Fruit fly (Drosophila melanogaster) whole organism, embryonic: ENCODE measurements around the gene JMJD5.
A peak's percentile ranks its signal among the peaks of the same experiment; 100 is the strongest.

Experiments used
- BtbVII ChIP-seq: fragments of 200-800 bp; sonication (Bioruptor generic); optimal IDR thresholded peaks from 3 replicates; lab custom pipeline; 2017; ENCODE audit warnings: missing biosample characterization, mild to moderate bottlenecking, missing genetic modification characterization
- CG10431 ChIP-seq: fragments of 200-800 bp; sonication (Bioruptor generic); optimal IDR thresholded peaks from 3 replicates; lab custom pipeline; 2018; ENCODE audit warnings: missing biosample characterization, mild to moderate bottlenecking, missing genetic modification characterization
- CG11247 ChIP-seq: fragments of 200-800 bp; sonication (Bioruptor generic); IDR thresholded peaks from 2 replicates; pipeline ENCODE4 v1.3.6; 2022; ENCODE audit warnings: missing biosample characterization, missing genetic modification characterization
- CG12104 ChIP-seq: fragments of 200-800 bp; sonication (Bioruptor generic); optimal IDR thresholded peaks from 3 replicates; lab custom pipeline; 2016; ENCODE audit warnings: missing biosample characterization, missing genetic modification characterization
- CG12769 ChIP-seq: fragments of 200-800 bp; sonication (Bioruptor generic); optimal IDR thresholded peaks from 2 replicates; lab custom pipeline; 2019; ENCODE audit warnings: missing biosample characterization, mild to moderate bottlenecking, missing genetic modification characterization, moderate library complexity
- CG13296 ChIP-seq: fragments of 200-800 bp; sonication (Bioruptor generic); optimal IDR thresholded peaks from 3 replicates; lab custom pipeline; 2018; ENCODE audit warnings: missing biosample characterization, mild to moderate bottlenecking, missing genetic modification characterization
- CG18262 ChIP-seq: fragments of 200-800 bp; optimal IDR thresholded peaks from 3 replicates; lab custom pipeline; 2019; ENCODE audit warnings: missing biosample characterization, mild to moderate bottlenecking, missing genetic modification characterization, moderate library complexity
- CG30431 ChIP-seq: fragments of 200-800 bp; sonication (Bioruptor generic); optimal IDR thresholded peaks from 2 replicates; lab custom pipeline; 2017; ENCODE audit warnings: missing biosample characterization, missing genetic modification characterization
- CG34376 ChIP-seq: fragments of 200-800 bp; sonication (Bioruptor generic); optimal IDR thresholded peaks from 2 replicates; lab custom pipeline; 2018; ENCODE audit warnings: missing biosample characterization, mild to moderate bottlenecking, missing genetic modification characterization
- CG3838 ChIP-seq: fragments of 200-800 bp; sonication (Bioruptor generic); optimal IDR thresholded peaks from 3 replicates; lab custom pipeline; 2016; ENCODE audit warnings: missing biosample characterization, missing genetic modification characterization
- CG6254 ChIP-seq: fragments of 200-800 bp; sonication (Bioruptor generic); optimal IDR thresholded peaks from 3 replicates; lab custom pipeline; 2017; ENCODE audit warnings: mild to moderate bottlenecking, missing biosample characterization, missing genetic modification reagents, missing genetic modification characterization
- CG6791 ChIP-seq: fragments of 200-800 bp; sonication (Bioruptor generic); IDR thresholded peaks from 3 replicates; pipeline ENCODE4 v1.3.6; 2022; ENCODE audit warnings: missing biosample characterization, missing genetic modification characterization; ENCODE audit not compliant: partially characterized antibody
- CG7786 ChIP-seq: fragments of 200-800 bp; sonication (Bioruptor generic); optimal IDR thresholded peaks from 2 replicates; lab custom pipeline; 2016; ENCODE audit warnings: missing biosample characterization, missing genetic modification characterization
- CG7987 ChIP-seq: fragments of 200-800 bp; sonication (Bioruptor generic); optimal IDR thresholded peaks from 2 replicates; lab custom pipeline; 2018; ENCODE audit warnings: missing biosample characterization, mild to moderate bottlenecking, missing genetic modification characterization, moderate library complexity
- CG8765 ChIP-seq: fragments of 200-800 bp; sonication (Bioruptor generic); IDR thresholded peaks from 2 replicates; pipeline ENCODE4 v1.3.6; 2022; ENCODE audit warnings: missing biosample characterization, missing genetic modification characterization
- Dad ChIP-seq: fragments of 200-800 bp; sonication (Bioruptor generic); optimal IDR thresholded peaks from 3 replicates; lab custom pipeline; 2016; ENCODE audit warnings: missing biosample characterization, missing genetic modification characterization
- Dfd ChIP-seq, 2 experiments: fragments of >200 bp; optimal IDR thresholded peaks; 2 replicates each; lab custom pipeline; 2017; ENCODE audit warnings: missing biosample characterization in 2 of 2, missing genetic modification characterization in 2 of 2
- Dip3 ChIP-seq: fragments of 200-800 bp; sonication (Bioruptor generic); optimal IDR thresholded peaks from 3 replicates; lab custom pipeline; 2016; ENCODE audit warnings: missing biosample characterization, missing genetic modification characterization
- Eip74EF ChIP-seq, 2 experiments: fragments of 200-800 bp in 1 of 2; fragments of >200 bp in 1 of 2; sonication (Bioruptor generic) in 1 of 2; optimal IDR thresholded peaks; 2 replicates each; lab custom pipeline; 2017 to 2019; ENCODE audit warnings: missing biosample characterization in 2 of 2, missing genetic modification characterization in 2 of 2, mild to moderate bottlenecking in 1 of 2, moderate library complexity in 1 of 2
- Ets65A ChIP-seq: fragments of 200-800 bp; sonication (Bioruptor generic); peaks from one replicate; lab custom pipeline; 2016; ENCODE audit warnings: missing biosample characterization, missing genetic modification characterization
- H2.0 ChIP-seq: fragments of 200-800 bp; sonication (Bioruptor generic); IDR thresholded peaks from 2 replicates; pipeline ENCODE4 v1.3.6; 2022; ENCODE audit warnings: missing biosample characterization, missing genetic modification characterization
- HLHmδ ChIP-seq: fragments of 200-800 bp; sonication (Bioruptor generic); optimal IDR thresholded peaks from 2 replicates; lab custom pipeline; 2018; ENCODE audit warnings: missing biosample characterization, mild to moderate bottlenecking, missing genetic modification characterization, moderate library complexity
- Trl ChIP-seq, 3 experiments: fragments of >200 bp in 2 of 3; fragments of 200-800 bp in 1 of 3; sonication (Bioruptor generic) in 1 of 3; optimal IDR thresholded peaks; 2 replicates in 1 of 3; 3 replicates in 2 of 3; lab custom pipeline; 2016 to 2017; ENCODE audit warnings: missing biosample characterization in 1 of 3, missing genetic modification characterization in 1 of 3
- Xrp1 ChIP-seq: fragments of 200-800 bp; sonication (Bioruptor generic); IDR thresholded peaks from 2 replicates; pipeline ENCODE4 v1.3.6; 2022; ENCODE audit warnings: missing biosample characterization, missing genetic modification characterization
- aop ChIP-seq: fragments of 200-800 bp; sonication (Bioruptor generic); IDR thresholded peaks from 2 replicates; pipeline ENCODE4 v1.3.6; 2022; ENCODE audit warnings: missing biosample characterization, missing genetic modification characterization
- br ChIP-seq: fragments of >200 bp; optimal IDR thresholded peaks from 2 replicates; lab custom pipeline; 2017
- bsh ChIP-seq, 2 experiments: fragments of 200-800 bp; sonication (Bioruptor generic); optimal IDR thresholded peaks; 2 replicates each; lab custom pipeline; 2017 to 2018; ENCODE audit warnings: mild to moderate bottlenecking in 2 of 2, missing biosample characterization in 2 of 2, missing genetic modification characterization in 2 of 2, moderate library complexity in 1 of 2
- ewg ChIP-seq: fragments of 200-800 bp; sonication (Bioruptor generic); optimal IDR thresholded peaks from 3 replicates; lab custom pipeline; 2017; ENCODE audit warnings: mild to moderate bottlenecking, missing biosample characterization, missing genetic modification reagents, missing genetic modification characterization
- exex ChIP-seq: fragments of 200-800 bp; sonication (Bioruptor generic); optimal IDR thresholded peaks from 4 replicates; lab custom pipeline; 2018; ENCODE audit warnings: missing biosample characterization, mild to moderate bottlenecking, missing genetic modification characterization, moderate library complexity
- ftz-f1 ChIP-seq: fragments of 200-800 bp; sonication (Bioruptor generic); optimal IDR thresholded peaks from 2 replicates; lab custom pipeline; 2016; ENCODE audit warnings: missing biosample characterization, missing genetic modification characterization
- grau ChIP-seq: fragments of 200-800 bp; optimal IDR thresholded peaks from 3 replicates; lab custom pipeline; 2019; ENCODE audit warnings: missing biosample characterization, mild to moderate bottlenecking, missing genetic modification characterization, moderate library complexity
- gsb ChIP-seq: fragments of 200-800 bp; sonication (Bioruptor generic); IDR thresholded peaks from 2 replicates; pipeline ENCODE4 v1.3.6; 2022; ENCODE audit warnings: missing biosample characterization, missing genetic modification characterization
- lab ChIP-seq: fragments of 200-800 bp; sonication (Bioruptor generic); optimal IDR thresholded peaks from 3 replicates; lab custom pipeline; 2017; ENCODE audit warnings: missing biosample characterization, missing genetic modification characterization, mild to moderate bottlenecking, moderate library complexity, missing genetic modification reagents
- lilli ChIP-seq: fragments of 200-800 bp; sonication (Bioruptor generic); optimal IDR thresholded peaks from 3 replicates; lab custom pipeline; 2016; ENCODE audit warnings: missing biosample characterization, missing genetic modification characterization
- nerfin-1 ChIP-seq: fragments of 200-800 bp; sonication (Bioruptor generic); optimal IDR thresholded peaks from 3 replicates; lab custom pipeline; 2019; ENCODE audit warnings: missing biosample characterization, mild to moderate bottlenecking, missing genetic modification characterization, moderate library complexity
- org-1 ChIP-seq: fragments of 200-800 bp; sonication (Bioruptor generic); optimal IDR thresholded peaks from 2 replicates; lab custom pipeline; 2017; ENCODE audit warnings: missing biosample characterization, missing genetic modification characterization
- pho ChIP-seq: fragments of 200-800 bp; sonication (Bioruptor generic); optimal IDR thresholded peaks from 2 replicates; lab custom pipeline; 2016; ENCODE audit warnings: missing biosample characterization, missing genetic modification characterization
- phol ChIP-seq: fragments of 200-800 bp; sonication (Bioruptor generic); optimal IDR thresholded peaks from 3 replicates; lab custom pipeline; 2018; ENCODE audit warnings: missing biosample characterization, mild to moderate bottlenecking, missing genetic modification characterization, moderate library complexity
- pita ChIP-seq: fragments of 200-800 bp; sonication (Bioruptor generic); optimal IDR thresholded peaks from 2 replicates; lab custom pipeline; 2017; ENCODE audit warnings: missing biosample characterization, mild to moderate bottlenecking, missing genetic modification characterization
- ro ChIP-seq: fragments of 200-800 bp; sonication (Bioruptor generic); IDR thresholded peaks from 2 replicates; pipeline ENCODE4 v1.3.6; 2022; ENCODE audit warnings: missing biosample characterization, missing genetic modification characterization
- sd ChIP-seq: fragments of 200-800 bp; sonication (Bioruptor generic); optimal IDR thresholded peaks from 3 replicates; lab custom pipeline; 2018; ENCODE audit warnings: missing biosample characterization, mild to moderate bottlenecking, missing genetic modification characterization, moderate library complexity
- sens ChIP-seq: fragments of 200-800 bp; sonication (Bioruptor generic); peaks from one replicate; lab custom pipeline; 2016; ENCODE audit warnings: missing biosample characterization, missing genetic modification characterization
- slp2 ChIP-seq: fragments of 200-800 bp; sonication (Bioruptor generic); optimal IDR thresholded peaks from 2 replicates; lab custom pipeline; 2016; ENCODE audit warnings: missing biosample characterization, missing genetic modification characterization
- sqz ChIP-seq: fragments of 200-800 bp; sonication (Bioruptor generic); optimal IDR thresholded peaks from 3 replicates; lab custom pipeline; 2018; ENCODE audit warnings: missing biosample characterization, mild to moderate bottlenecking, missing genetic modification characterization
- tna ChIP-seq: fragments of 200-800 bp; sonication (Bioruptor generic); IDR thresholded peaks from 2 replicates; pipeline ENCODE4 v1.3.6; 2022; ENCODE audit warnings: missing biosample characterization, missing genetic modification characterization; ENCODE audit not compliant: partially characterized antibody
- vvl ChIP-seq: fragments of 200-800 bp; sonication (Bioruptor generic); IDR thresholded peaks from 2 replicates; pipeline ENCODE4 v1.3.6; 2022; ENCODE audit warnings: missing biosample characterization, missing genetic modification characterization
- zfh1 ChIP-seq: fragments of 200-800 bp; sonication (Bioruptor generic); IDR thresholded peaks from 3 replicates; pipeline ENCODE4 v1.3.6; 2022; ENCODE audit warnings: missing biosample characterization, missing genetic modification characterization

Gene JMJD5

dm6 chr3L:841260-841659, at the start of gene JMJD5, which contains the start of gene Gr61a (continued):
- no peak for TF ChIP-seq sqz (GFP tag; lab: Kevin White, UChicago)
- no peak for TF ChIP-seq CG10431 (GFP tag; lab: Kevin White, UChicago)
- no peak for TF ChIP-seq ftz-f1
- no peak for TF ChIP-seq gsb (GFP tag; lab: Robert Waterston, UW)
- no peak for TF ChIP-seq tna
- no peak for TF ChIP-seq CG11247
- TF ChIP-seq CG3838 (GFP tag; lab: Kevin White, UChicago) = no peak
- no peak for TF ChIP-seq CG7987 (GFP tag; lab: Kevin White, UChicago)
- no peak for TF ChIP-seq br (lab: Kevin White, UChicago)

dm6 chr3L:888372-888771, 47.2 kb upstream of the JMJD5 start:
- TF ChIP-seq pho (GFP tag; lab: Kevin White, UChicago) (no peak), Dfd (GFP tag; optimal IDR thresholded peaks at IDR 0.05; lab: Kevin White, UChicago) (peak in 1 of 2 experiments; percentile 67), sqz (GFP tag; lab: Kevin White, UChicago) (no peak)

dm6 chr3L:887423-888097, 46.4 kb upstream of the JMJD5 start:
- peak; percentile 31 for TF ChIP-seq sd (tag; lab: Kevin White, UChicago)
- no peak for TF ChIP-seq pita
- no peak for TF ChIP-seq BtbVII
- TF ChIP-seq CG12769 (tag; lab: Kevin White, UChicago) = peak; percentile 16
- no peak for TF ChIP-seq ewg
- no peak for TF ChIP-seq CG6254 (GFP tag; lab: Kevin White, UChicago)
- no peak for TF ChIP-seq CG13296 (GFP tag; lab: Kevin White, UChicago)
- no peak for TF ChIP-seq phol (tag; lab: Kevin White, UChicago)
- TF ChIP-seq Dip3 (GFP tag; lab: Kevin White, UChicago) = no peak
- TF ChIP-seq CG6791 (GFP tag; lab: Robert Waterston, UW) = no peak
- TF ChIP-seq zfh1 (GFP tag; lab: Robert Waterston, UW) = no peak
- TF ChIP-seq Dad (GFP tag; lab: Kevin White, UChicago) = no peak
- TF ChIP-seq grau (tag; lab: Kevin White, UChicago) = no peak
- TF ChIP-seq CG8765 = no peak
- peak; percentile 54 for TF ChIP-seq Ets65A
- TF ChIP-seq org-1 (GFP tag; lab: Kevin White, UChicago) = no peak
- TF ChIP-seq Eip74EF (GFP tag; optimal IDR thresholded peaks at IDR 0.05; lab: Kevin White, UChicago) = peak in 1 of 2 experiments; percentile 34
- TF ChIP-seq CG34376 (GFP tag; lab: Kevin White, UChicago) = peak; percentile 81
- no peak for TF ChIP-seq bsh (GFP tag; optimal IDR thresholded peaks at IDR 0.05; lab: Kevin White, UChicago)
- TF ChIP-seq nerfin-1 (tag; lab: Kevin White, UChicago) = peak; percentile 26
- TF ChIP-seq H2.0 = no peak
- TF ChIP-seq vvl (GFP tag; lab: Robert Waterston, UW) = 0 out of 2 replicates have a peak, but pooled peaks have one; percentile 9
- TF ChIP-seq lab (GFP tag; lab: Kevin White, UChicago) = peak; percentile 47
- TF ChIP-seq CG30431 (GFP tag; lab: Kevin White, UChicago) = no peak
- no peak for TF ChIP-seq aop (GFP tag; lab: Robert Waterston, UW)
- peak; percentile 75 for TF ChIP-seq sens (GFP tag; lab: Kevin White, UChicago)
- TF ChIP-seq Xrp1 (GFP tag; lab: Robert Waterston, UW) = no peak
- TF ChIP-seq Dfd (GFP tag; optimal IDR thresholded peaks at IDR 0.05; lab: Kevin White, UChicago) = no peak
- TF ChIP-seq lilli = no peak
- no peak for TF ChIP-seq Trl (optimal IDR thresholded peaks at IDR 0.05; lab: Kevin White, UChicago)
- no peak for TF ChIP-seq Trl (GFP tag; optimal IDR thresholded peaks at IDR 0.05; lab: Kevin White, UChicago)
- peak; percentile 21 for TF ChIP-seq HLHmδ
- TF ChIP-seq exex (tag; lab: Kevin White, UChicago) = peak; percentile 95
- TF ChIP-seq CG7786 (GFP tag; lab: Kevin White, UChicago) = no peak
- TF ChIP-seq CG12104 (GFP tag; lab: Kevin White, UChicago) = no peak
- TF ChIP-seq slp2 (GFP tag; lab: Kevin White, UChicago) = no peak
- TF ChIP-seq CG18262 (tag; lab: Kevin White, UChicago) = peak; percentile 11
- no peak for TF ChIP-seq ro
